Fruit fly (Drosophila melanogaster) whole organism, embryonic: Measurements from ENCODE around the gene CG17221.

Experiments used
- ATbp ChIP-seq: fragments of 200-800 bp; sonication (Bioruptor generic); optimal IDR thresholded peaks from 2 replicates; lab custom pipeline; 2017; ENCODE audit warnings: missing biosample characterization, mild to moderate bottlenecking, missing genetic modification characterization, missing genetic modification reagents
- CG13287 ChIP-seq: fragments of 200-800 bp; sonication (Bioruptor generic); IDR thresholded peaks from 2 replicates; pipeline ENCODE4 v1.3.6; 2022; ENCODE audit warnings: missing biosample characterization, missing genetic modification characterization; ENCODE audit not compliant: partially characterized antibody
- CG30020 ChIP-seq: fragments of 200-800 bp; optimal IDR thresholded peaks from 2 replicates; lab custom pipeline; 2019; ENCODE audit warnings: missing biosample characterization, mild to moderate bottlenecking, missing genetic modification characterization, moderate library complexity
- CG4730 ChIP-seq: fragments of 200-800 bp; sonication (Bioruptor generic); IDR thresholded peaks from 2 replicates; pipeline ENCODE4 v1.3.6; 2022; ENCODE audit warnings: missing biosample characterization, missing genetic modification characterization
- CG6175 ChIP-seq: fragments of 200-800 bp; sonication (Bioruptor generic); IDR thresholded peaks from 3 replicates; pipeline ENCODE4 v1.3.6; 2022; ENCODE audit warnings: missing biosample characterization, missing genetic modification characterization
- CG7839 ChIP-seq: fragments of 200-800 bp; sonication (Bioruptor generic); optimal IDR thresholded peaks from 3 replicates; lab custom pipeline; 2018; ENCODE audit warnings: missing biosample characterization, mild to moderate bottlenecking, missing genetic modification characterization, moderate library complexity
- CG9876 ChIP-seq: fragments of 200-800 bp; sonication (Bioruptor generic); optimal IDR thresholded peaks from 2 replicates; lab custom pipeline; 2016; ENCODE audit warnings: missing biosample characterization, missing genetic modification characterization
- amos ChIP-seq: fragments of 200-800 bp; sonication (Bioruptor generic); IDR thresholded peaks from 2 replicates; pipeline ENCODE4 v1.3.6; 2022; ENCODE audit warnings: missing biosample characterization, missing genetic modification characterization; ENCODE audit not compliant: partially characterized antibody
- dan ChIP-seq: fragments of 200-800 bp; sonication (Bioruptor generic); IDR thresholded peaks from 2 replicates; pipeline ENCODE4 v1.3.6; 2022; ENCODE audit warnings: missing biosample characterization, missing genetic modification characterization
- seq ChIP-seq: fragments of 200-800 bp; sonication (Bioruptor generic); IDR thresholded peaks from 2 replicates; pipeline ENCODE4 v1.3.6; 2022; ENCODE audit warnings: missing biosample characterization, missing genetic modification characterization
- tll ChIP-seq, 2 experiments: fragments of 200-800 bp in 1 of 2; fragments of >200 bp in 1 of 2; sonication (Bioruptor generic) in 1 of 2; optimal IDR thresholded peaks; 2 replicates each; lab custom pipeline; 2017 to 2019; ENCODE audit warnings: missing biosample characterization in 2 of 2, missing genetic modification characterization in 2 of 2, mild to moderate bottlenecking in 1 of 2, moderate library complexity in 1 of 2
- vvl ChIP-seq: fragments of 200-800 bp; sonication (Bioruptor generic); IDR thresholded peaks from 2 replicates; pipeline ENCODE4 v1.3.6; 2022; ENCODE audit warnings: missing biosample characterization, missing genetic modification characterization
- wor ChIP-seq: fragments of 200-800 bp; sonication (Bioruptor generic); IDR thresholded peaks from 2 replicates; pipeline ENCODE4 v1.3.6; 2022; ENCODE audit warnings: missing biosample characterization, missing genetic modification characterization

DNA sequence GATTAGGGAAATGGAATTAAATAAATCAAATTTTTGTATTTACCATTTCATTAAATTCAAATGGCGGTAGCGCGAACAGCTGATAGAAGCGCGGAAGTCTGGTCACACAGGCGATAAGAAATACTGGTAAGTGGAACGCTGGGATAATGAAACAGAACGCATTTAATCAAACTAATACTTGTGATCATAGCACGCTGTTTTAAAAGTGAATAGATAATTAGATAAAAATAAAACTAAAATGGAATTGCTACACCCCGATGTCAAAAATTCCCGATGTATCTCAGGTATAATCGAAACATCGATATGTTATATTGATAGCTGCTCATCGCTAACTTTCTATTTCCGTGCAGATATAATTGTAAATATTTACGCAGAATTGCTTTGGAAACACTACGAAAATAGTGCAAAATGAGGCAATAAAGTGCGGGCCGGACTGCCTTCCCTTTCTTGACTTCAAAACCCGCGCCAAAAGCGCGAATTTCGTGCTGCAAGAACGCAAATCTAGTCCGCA, 47.1 kb upstream of the CG17221 start, which contains the start of the genes okr and CG3558:
- no peak for TF ChIP-seq CG9876 (GFP tag; lab: Kevin White, UChicago)
- no peak for TF ChIP-seq ATbp
- peak; percentile 76 for TF ChIP-seq CG30020 (tag; lab: Kevin White, UChicago)
- no peak for TF ChIP-seq CG7839 (tag; lab: Kevin White, UChicago)
- no peak for TF ChIP-seq wor (GFP tag; lab: Robert Waterston, UW)
- TF ChIP-seq tll (GFP tag; optimal IDR thresholded peaks at IDR 0.05; lab: Kevin White, UChicago), result no peak
- 0 out of 2 replicates have a peak, but pooled peaks have one; percentile 9 for TF ChIP-seq vvl (GFP tag; lab: Robert Waterston, UW)
- TF ChIP-seq CG13287, result peak; percentile 90
- TF ChIP-seq dan (GFP tag; lab: Robert Waterston, UW), result no peak
- TF ChIP-seq CG6175 (GFP tag; lab: Robert Waterston, UW), result no peak
- TF ChIP-seq seq, result no peak
- TF ChIP-seq amos, result peak; percentile 83
- TF ChIP-seq CG4730 (GFP tag; lab: Robert Waterston, UW), result no peak
